Worm (Caenorhabditis elegans): Measurements from ENCODE around the gene K07D4.2.

DNA sequence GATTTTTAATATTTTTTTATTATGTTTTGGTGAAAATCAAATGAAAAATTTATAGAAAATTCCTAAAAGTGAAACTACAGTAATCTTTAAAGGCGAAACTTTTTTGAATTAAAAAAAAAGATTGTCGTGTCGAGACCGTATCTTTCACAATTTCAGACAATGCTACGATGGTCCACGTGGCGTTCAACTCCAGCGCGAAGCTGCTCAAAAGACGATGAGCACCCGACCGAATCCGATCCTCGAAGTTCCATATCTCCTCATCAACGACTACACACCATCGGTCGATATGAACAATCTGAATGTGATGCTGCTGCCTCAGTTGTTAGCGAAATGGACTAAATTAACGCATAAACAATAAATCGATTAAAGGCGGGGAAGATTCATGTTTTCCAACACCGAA lies 2.6 kb downstream of the K07D4.2 start:
- TF ChIP-seq bed-2 (GFP tag; IDR thresholded peaks at IDR 0.05) (no peak), F23B12.7 (tag; optimal IDR thresholded peaks at IDR 0.05; ENCODE audit: insufficient read depth) (no peak)
